Fruit fly (Drosophila melanogaster) whole organism, embryonic: ENCODE results near the gene Snapin.

Experiments
- CG1024 ChIP-seq: fragments of 200-800 bp; sonication (Bioruptor generic); IDR thresholded peaks from 2 replicates; pipeline ENCODE4 v1.3.6; 2022; ENCODE audit warnings: missing biosample characterization, missing genetic modification characterization
- CG10267 ChIP-seq: fragments of 200-800 bp; sonication (Bioruptor generic); optimal IDR thresholded peaks from 2 replicates; lab custom pipeline; 2018; ENCODE audit warnings: missing biosample characterization, mild to moderate bottlenecking, missing genetic modification characterization, moderate library complexity
- CG10959 ChIP-seq: fragments of 200-800 bp; sonication (Bioruptor generic); IDR thresholded peaks from 2 replicates; pipeline ENCODE4 v1.3.6; 2022; ENCODE audit warnings: missing biosample characterization, missing genetic modification characterization
- CG10979 ChIP-seq: fragments of 200-800 bp; sonication (Bioruptor generic); optimal IDR thresholded peaks from 2 replicates; lab custom pipeline; 2018; ENCODE audit warnings: missing biosample characterization, mild to moderate bottlenecking, missing genetic modification characterization, moderate library complexity
- CG11504 ChIP-seq: fragments of 200-800 bp; sonication (Bioruptor generic); optimal IDR thresholded peaks from 3 replicates; lab custom pipeline; 2019; ENCODE audit warnings: missing biosample characterization, mild to moderate bottlenecking, missing genetic modification characterization, moderate library complexity
- CG12236 ChIP-seq: fragments of 200-800 bp; sonication (Bioruptor generic); optimal IDR thresholded peaks from 2 replicates; lab custom pipeline; 2016; ENCODE audit warnings: missing biosample characterization, missing genetic modification characterization
- CG13296 ChIP-seq: fragments of 200-800 bp; sonication (Bioruptor generic); optimal IDR thresholded peaks from 3 replicates; lab custom pipeline; 2018; ENCODE audit warnings: missing biosample characterization, mild to moderate bottlenecking, missing genetic modification characterization
- CG16779 ChIP-seq: fragments of 200-800 bp; sonication (Bioruptor generic); IDR thresholded peaks from 2 replicates; pipeline ENCODE4 v1.3.6; 2022; ENCODE audit warnings: missing biosample characterization, missing genetic modification characterization
- CG16813 ChIP-seq: fragments of 200-800 bp; sonication (Bioruptor generic); IDR thresholded peaks from 3 replicates; pipeline ENCODE4 v1.3.6; 2022; ENCODE audit warnings: missing biosample characterization, missing genetic modification characterization; ENCODE audit not compliant: partially characterized antibody
- CG17186 ChIP-seq: fragments of 200-800 bp; sonication (Bioruptor generic); optimal IDR thresholded peaks from 3 replicates; lab custom pipeline; 2017; ENCODE audit warnings: missing biosample characterization, missing genetic modification reagents, missing genetic modification characterization
- CG18476 ChIP-seq: fragments of 200-800 bp; sonication (Bioruptor generic); optimal IDR thresholded peaks from 2 replicates; lab custom pipeline; 2016; ENCODE audit warnings: missing biosample characterization, mild to moderate bottlenecking, missing genetic modification characterization
- CG2678 ChIP-seq: fragments of 200-800 bp; sonication (Bioruptor generic); optimal IDR thresholded peaks from 3 replicates; lab custom pipeline; 2019; ENCODE audit warnings: missing biosample characterization, mild to moderate bottlenecking, missing genetic modification characterization, moderate library complexity
- CG31388 ChIP-seq: fragments of 200-800 bp; sonication (Bioruptor generic); optimal IDR thresholded peaks from 2 replicates; lab custom pipeline; 2016; ENCODE audit warnings: missing biosample characterization, missing genetic modification characterization
- CG32532 ChIP-seq: fragments of 200-800 bp; sonication (Bioruptor generic); IDR thresholded peaks from 2 replicates; pipeline ENCODE4 v1.3.6; 2022; ENCODE audit warnings: missing biosample characterization, missing genetic modification characterization
- CG32772 ChIP-seq: fragments of 200-800 bp; sonication (Bioruptor generic); IDR thresholded peaks from 2 replicates; pipeline ENCODE4 v1.3.6; 2022; ENCODE audit warnings: missing biosample characterization, missing genetic modification characterization
- CG4707 ChIP-seq: fragments of 200-800 bp; sonication (Bioruptor generic); optimal IDR thresholded peaks from 2 replicates; lab custom pipeline; 2018; ENCODE audit warnings: missing biosample characterization, mild to moderate bottlenecking, missing genetic modification characterization, moderate library complexity
- CG4730 ChIP-seq: fragments of 200-800 bp; sonication (Bioruptor generic); IDR thresholded peaks from 2 replicates; pipeline ENCODE4 v1.3.6; 2022; ENCODE audit warnings: missing biosample characterization, missing genetic modification characterization
- CG7928 ChIP-seq: fragments of 200-800 bp; sonication (Bioruptor generic); optimal IDR thresholded peaks from 2 replicates; lab custom pipeline; 2017; ENCODE audit warnings: missing biosample characterization, mild to moderate bottlenecking, missing genetic modification characterization
- CG8388 ChIP-seq: fragments of 200-800 bp; sonication (Bioruptor generic); optimal IDR thresholded peaks from 2 replicates; lab custom pipeline; 2019; ENCODE audit warnings: missing biosample characterization, mild to moderate bottlenecking, missing genetic modification characterization, moderate library complexity
- CG9437 ChIP-seq: fragments of 200-800 bp; sonication (Bioruptor generic); optimal IDR thresholded peaks from 2 replicates; lab custom pipeline; 2018; ENCODE audit warnings: missing biosample characterization, mild to moderate bottlenecking, missing genetic modification characterization
- CG9797 ChIP-seq: fragments of 200-800 bp; sonication (Bioruptor generic); optimal IDR thresholded peaks from 3 replicates; lab custom pipeline; 2018; ENCODE audit warnings: missing biosample characterization, mild to moderate bottlenecking, missing genetic modification characterization
- Camta ChIP-seq: fragments of 200-800 bp; sonication (Bioruptor generic); optimal IDR thresholded peaks from 2 replicates; lab custom pipeline; 2016; ENCODE audit warnings: missing biosample characterization, missing genetic modification characterization
- Dad ChIP-seq: fragments of 200-800 bp; sonication (Bioruptor generic); optimal IDR thresholded peaks from 3 replicates; lab custom pipeline; 2016; ENCODE audit warnings: missing biosample characterization, missing genetic modification characterization
- Deaf1 ChIP-seq: fragments of 200-800 bp; optimal IDR thresholded peaks from 3 replicates; lab custom pipeline; 2019; ENCODE audit warnings: missing biosample characterization, mild to moderate bottlenecking, missing genetic modification characterization, moderate library complexity
- Dek ChIP-seq: fragments of 200-800 bp; sonication (Bioruptor generic); optimal IDR thresholded peaks from 3 replicates; lab custom pipeline; 2019; ENCODE audit warnings: missing biosample characterization, mild to moderate bottlenecking, missing genetic modification characterization, moderate library complexity
- Dip3 ChIP-seq: fragments of 200-800 bp; sonication (Bioruptor generic); optimal IDR thresholded peaks from 3 replicates; lab custom pipeline; 2016; ENCODE audit warnings: missing biosample characterization, missing genetic modification characterization
- H15 ChIP-seq: fragments of 200-800 bp; sonication (Bioruptor generic); IDR thresholded peaks from 3 replicates; pipeline ENCODE4 v1.3.6; 2022; ENCODE audit warnings: missing biosample characterization, missing genetic modification characterization
- Hey ChIP-seq: fragments of 200-800 bp; sonication (Bioruptor generic); optimal IDR thresholded peaks from 3 replicates; lab custom pipeline; 2018; ENCODE audit warnings: missing biosample characterization, mild to moderate bottlenecking, missing genetic modification characterization
- Lpt ChIP-seq: fragments of >200 bp; optimal IDR thresholded peaks from 2 replicates; lab custom pipeline; 2018; ENCODE audit warnings: missing biosample characterization, missing genetic modification characterization
- Mad ChIP-seq: fragments of 200-800 bp; sonication (Bioruptor generic); optimal IDR thresholded peaks from 2 replicates; lab custom pipeline; 2016; ENCODE audit warnings: missing biosample characterization, missing genetic modification characterization
- Mrtf ChIP-seq: fragments of 200-800 bp; sonication (Bioruptor generic); IDR thresholded peaks from 3 replicates; pipeline ENCODE4 v1.3.6; 2022; ENCODE audit warnings: missing biosample characterization, missing genetic modification characterization
- Myb ChIP-seq: fragments of 200-800 bp; sonication (Bioruptor generic); optimal IDR thresholded peaks from 2 replicates; lab custom pipeline; 2016; ENCODE audit warnings: missing biosample characterization, missing genetic modification characterization
- Nf-YA ChIP-seq: fragments of 200-800 bp; sonication (Bioruptor generic); IDR thresholded peaks from 2 replicates; pipeline ENCODE4 v1.3.6; 2022; ENCODE audit warnings: missing biosample characterization, missing genetic modification characterization
- NfI ChIP-seq: fragments of 200-800 bp; sonication (Bioruptor generic); optimal IDR thresholded peaks from 3 replicates; lab custom pipeline; 2018; ENCODE audit warnings: missing biosample characterization, mild to moderate bottlenecking, missing genetic modification characterization, moderate library complexity
- Oaz ChIP-seq: fragments of 200-800 bp; sonication (Bioruptor generic); IDR thresholded peaks from 2 replicates; pipeline ENCODE4 v1.3.6; 2022; ENCODE audit warnings: missing biosample characterization, missing genetic modification characterization
- Pdp1 ChIP-seq, 2 experiments: fragments of 200-800 bp; sonication (Bioruptor generic); optimal IDR thresholded peaks; 3 replicates each; lab custom pipeline; 2016; ENCODE audit warnings: missing biosample characterization in 2 of 2, missing genetic modification characterization in 2 of 2, mild to moderate bottlenecking in 1 of 2, moderate library complexity in 1 of 2
- Sry-β ChIP-seq: fragments of 200-800 bp; sonication (Bioruptor generic); optimal IDR thresholded peaks from 2 replicates; lab custom pipeline; 2018; ENCODE audit warnings: missing biosample characterization, mild to moderate bottlenecking, missing genetic modification characterization, moderate library complexity
- ash1 ChIP-seq: fragments of 200-800 bp; sonication (Bioruptor generic); optimal IDR thresholded peaks from 2 replicates; lab custom pipeline; 2018; ENCODE audit warnings: missing biosample characterization, mild to moderate bottlenecking, missing genetic modification characterization
- dan ChIP-seq: fragments of 200-800 bp; sonication (Bioruptor generic); IDR thresholded peaks from 2 replicates; pipeline ENCODE4 v1.3.6; 2022; ENCODE audit warnings: missing biosample characterization, missing genetic modification characterization
- dm ChIP-seq: fragments of 200-800 bp; sonication (Bioruptor generic); optimal IDR thresholded peaks from 3 replicates; lab custom pipeline; 2016; ENCODE audit warnings: missing biosample characterization, missing genetic modification characterization
- insv ChIP-seq, 2 experiments: fragments of 200-800 bp; sonication (Bioruptor generic); optimal IDR thresholded peaks; 3 replicates each; lab custom pipeline; 2016 to 2018; ENCODE audit warnings: missing biosample characterization in 2 of 2, missing genetic modification characterization in 2 of 2
- nau ChIP-seq: fragments of 200-800 bp; sonication (Bioruptor generic); optimal IDR thresholded peaks from 3 replicates; lab custom pipeline; 2017; ENCODE audit warnings: missing biosample characterization, mild to moderate bottlenecking, missing genetic modification characterization, missing genetic modification reagents
- nmo ChIP-seq: fragments of 200-800 bp; sonication (Bioruptor generic); optimal IDR thresholded peaks from 2 replicates; lab custom pipeline; 2018; ENCODE audit warnings: missing biosample characterization, mild to moderate bottlenecking, missing genetic modification characterization, moderate library complexity
- oc ChIP-seq: fragments of 200-800 bp; sonication (Bioruptor generic); optimal IDR thresholded peaks from 2 replicates; lab custom pipeline; 2018; ENCODE audit warnings: missing biosample characterization, mild to moderate bottlenecking, missing genetic modification characterization, moderate library complexity
- org-1 ChIP-seq: fragments of 200-800 bp; sonication (Bioruptor generic); optimal IDR thresholded peaks from 2 replicates; lab custom pipeline; 2017; ENCODE audit warnings: missing biosample characterization, missing genetic modification characterization
- ranshi ChIP-seq: fragments of 200-800 bp; sonication (Bioruptor generic); IDR thresholded peaks from 2 replicates; pipeline ENCODE4 v1.3.6; 2022; ENCODE audit warnings: missing biosample characterization, missing genetic modification characterization
- sens-2 ChIP-seq: fragments of 200-800 bp; sonication (Bioruptor generic); IDR thresholded peaks from 2 replicates; pipeline ENCODE4 v1.3.6; 2022; ENCODE audit warnings: missing biosample characterization, missing genetic modification characterization
- slou ChIP-seq: fragments of 200-800 bp; sonication (Bioruptor generic); optimal IDR thresholded peaks from 3 replicates; lab custom pipeline; 2016; ENCODE audit warnings: missing biosample characterization, missing genetic modification characterization
- sna ChIP-seq: fragments of 200-800 bp; sonication (Bioruptor generic); IDR thresholded peaks from 2 replicates; pipeline ENCODE4 v1.3.6; 2022; ENCODE audit warnings: missing biosample characterization, missing genetic modification characterization; ENCODE audit not compliant: partially characterized antibody
- tio ChIP-seq: fragments of 200-800 bp; sonication (Bioruptor generic); optimal IDR thresholded peaks from 2 replicates; lab custom pipeline; 2017; ENCODE audit warnings: missing biosample characterization, missing genetic modification characterization, inconsistent platforms
- wek ChIP-seq: fragments of 200-800 bp; sonication (Bioruptor generic); optimal IDR thresholded peaks from 3 replicates; lab custom pipeline; 2018; ENCODE audit warnings: missing biosample characterization, mild to moderate bottlenecking, missing genetic modification characterization, moderate library complexity

Gene Snapin

dm6 chr2L:2759654-2760053 is at the start of gene Snapin, which contains the start of the genes HemK2 and Tnpo-SR (continued):
- TF ChIP-seq Hey (peak; percentile 53), CG16779 (GFP tag; lab: Robert Waterston, UW) (peak; percentile 66; the same call in 1 of the 2 replicates), CG12236 (GFP tag; lab: Kevin White, UChicago) (peak; percentile 52), Mad (GFP tag; lab: Kevin White, UChicago) (peak; percentile 67), Nf-YA (peak; percentile 83), nmo (GFP tag; lab: Kevin White, UChicago) (peak; percentile 96), CG7928 (GFP tag; lab: Kevin White, UChicago) (peak; percentile 67), Myb (GFP tag; lab: Kevin White, UChicago) (peak; percentile 56), sens-2 (GFP tag; lab: Robert Waterston, UW) (peak; percentile 81), CG9437 (peak; percentile 67), oc (tag; lab: Kevin White, UChicago) (peak; percentile 78), wek (GFP tag; lab: Kevin White, UChicago) (no peak), CG16813 (GFP tag; lab: Robert Waterston, UW) (peak; percentile 97), CG4707 (GFP tag; lab: Kevin White, UChicago) (peak; percentile 23), CG32772 (GFP tag; lab: Robert Waterston, UW) (peak; percentile 92), tio (no peak), CG9797 (peak; percentile 62), CG4730 (GFP tag; lab: Robert Waterston, UW) (peak; percentile 90), slou (GFP tag; lab: Kevin White, UChicago) (peak; percentile 85), CG18476 (GFP tag; lab: Kevin White, UChicago) (peak; percentile 89), H15 (peak; percentile 92), Oaz (peak; percentile 91), CG10959 (GFP tag; lab: Robert Waterston, UW) (peak; percentile 87), sna (GFP tag; lab: Robert Waterston, UW) (peak; percentile 98), dm (peak; percentile 72), CG1024 (GFP tag; lab: Robert Waterston, UW) (peak; percentile 81), CG8388 (peak; percentile 85), ranshi (GFP tag; lab: Robert Waterston, UW) (peak; percentile 93), Lpt (GFP tag; lab: Kevin White, UChicago) (no peak), Pdp1 (GFP tag; optimal IDR thresholded peaks at IDR 0.05; lab: Kevin White, UChicago) (peak; percentile 86 to 88), CG13296 (GFP tag; lab: Kevin White, UChicago) (peak; percentile 89), CG17186 (peak; percentile 67), CG31388 (GFP tag; lab: Kevin White, UChicago) (peak; percentile 74), dan (GFP tag; lab: Robert Waterston, UW) (no peak; the same call in 1 of the 2 replicates), CG10267 (peak; percentile 88), CG2678 (tag; lab: Kevin White, UChicago) (peak; percentile 93), CG11504 (tag; lab: Kevin White, UChicago) (peak; percentile 91), Sry-β (GFP tag; lab: Kevin White, UChicago) (peak; percentile 68), Camta (GFP tag; lab: Kevin White, UChicago) (peak; percentile 83), nau (peak; percentile 77), Dad (GFP tag; lab: Kevin White, UChicago) (peak; percentile 82), NfI (GFP tag; lab: Kevin White, UChicago) (peak; percentile 92), Deaf1 (tag; lab: Kevin White, UChicago) (peak; percentile 70), ash1 (GFP tag; lab: Kevin White, UChicago) (peak; percentile 26), Mrtf (GFP tag; lab: Robert Waterston, UW) (peak; percentile 91), CG10979 (peak; percentile 85), CG32532 (GFP tag; lab: Robert Waterston, UW) (peak; percentile 93), insv (GFP tag; optimal IDR thresholded peaks at IDR 0.05; lab: Kevin White, UChicago) (peak; percentile 83 to 99), org-1 (GFP tag; lab: Kevin White, UChicago) (peak; percentile 55), Dip3 (GFP tag; lab: Kevin White, UChicago) (peak; percentile 88), Dek (tag; lab: Kevin White, UChicago) (peak; percentile 91)
